Worm (Caenorhabditis elegans) whole organism, late embryonic: ENCODE measurements around the gene C37H5.14.

Experiments used
- hlh-8 ChIP-seq: sonication (generic microtip); optimal IDR thresholded peaks from 2 replicates; lab custom pipeline; 2016; ENCODE audit warnings: missing genotype, missing genetic modification characterization, missing compliant biosample characterization
- madf-2 ChIP-seq: sonication (generic microtip); optimal IDR thresholded peaks from 2 replicates; lab custom pipeline; 2017; ENCODE audit warnings: missing genetic modification characterization, missing compliant biosample characterization

ce11 chrV:4877587-4877986 lies 43.4 kb upstream of the C37H5.14 start, which contains the start of gene T19H12.6:
- TF ChIP-seq hlh-8 (tag; lab: Kevin White, UChicago): no peak
- no peak for TF ChIP-seq madf-2 (tag; lab: Kevin White, UChicago)
